Worm (Caenorhabditis elegans) whole organism, late embryonic: ENCODE results near the gene nhr-281.
A peak's percentile ranks its signal among the peaks of the same experiment; 100 is the strongest.

Experiments
- C08G9.2 ChIP-seq: sonication (generic microtip); optimal IDR thresholded peaks from 2 replicates; lab custom pipeline; 2016; ENCODE audit warnings: mild to moderate bottlenecking, missing genetic modification characterization, moderate library complexity, missing compliant biosample characterization
- C38D4.7 ChIP-seq: fragments of 200-800 bp; sonication (Bioruptor generic); optimal IDR thresholded peaks from 2 replicates; lab custom pipeline; 2018; ENCODE audit warnings: mild to moderate bottlenecking, missing genetic modification characterization, moderate library complexity, missing compliant biosample characterization
- K02D7.2 ChIP-seq: sonication (generic microtip); optimal IDR thresholded peaks from 2 replicates; lab custom pipeline; 2017; ENCODE audit warnings: mild to moderate bottlenecking, missing genetic modification characterization, missing compliant biosample characterization
- T23F11.4 ChIP-seq: fragments of 200-800 bp; sonication (Bioruptor generic); optimal IDR thresholded peaks from 2 replicates; lab custom pipeline; 2018; ENCODE audit warnings: mild to moderate bottlenecking, missing genetic modification characterization, missing compliant biosample characterization
- Y22D7AL.16 ChIP-seq: sonication (generic microtip); optimal IDR thresholded peaks from 2 replicates; lab custom pipeline; 2016; ENCODE audit warnings: missing genetic modification characterization, missing compliant biosample characterization
- ceh-14 ChIP-seq: sonication (generic microtip); optimal IDR thresholded peaks from 2 replicates; lab custom pipeline; 2016; ENCODE audit warnings: missing genotype, missing genetic modification characterization, missing compliant biosample characterization
- ceh-18 ChIP-seq: sonication (generic microtip); optimal IDR thresholded peaks from 2 replicates; lab custom pipeline; 2016; ENCODE audit warnings: missing genetic modification characterization, missing compliant biosample characterization
- ceh-19 ChIP-seq: fragments of 200-800 bp; sonication (Bioruptor generic); optimal IDR thresholded peaks from 2 replicates; lab custom pipeline; 2018; ENCODE audit warnings: mild to moderate bottlenecking, missing genetic modification characterization, missing compliant biosample characterization
- ceh-2 ChIP-seq: sonication (generic microtip); optimal IDR thresholded peaks from 2 replicates; lab custom pipeline; 2016; ENCODE audit warnings: missing genotype, missing genetic modification characterization, missing compliant biosample characterization
- ceh-22 ChIP-seq: sonication (generic microtip); optimal IDR thresholded peaks from 2 replicates; lab custom pipeline; 2017; ENCODE audit warnings: missing biosample characterization, missing genetic modification characterization
- ceh-30 ChIP-seq: fragments of 150-350 bp; optimal IDR thresholded peaks from 2 replicates; lab custom pipeline; 2014; ENCODE audit warnings: missing biosample characterization, missing genetic modification characterization
- ceh-31 ChIP-seq: sonication (generic microtip); optimal IDR thresholded peaks from 2 replicates; lab custom pipeline; 2016; ENCODE audit warnings: missing genetic modification characterization, missing compliant biosample characterization
- ceh-48 ChIP-seq: sonication (generic microtip); optimal IDR thresholded peaks from 2 replicates; lab custom pipeline; 2016; ENCODE audit warnings: missing genetic modification characterization, inconsistent platforms, missing compliant biosample characterization
- ceh-6 ChIP-seq: fragments of 200-800 bp; sonication (Bioruptor generic); optimal IDR thresholded peaks from 2 replicates; lab custom pipeline; 2018; ENCODE audit warnings: mild to moderate bottlenecking, missing genetic modification characterization, missing compliant biosample characterization
- ceh-9 ChIP-seq: sonication (generic microtip); optimal IDR thresholded peaks from 2 replicates; lab custom pipeline; 2016; ENCODE audit warnings: mild to moderate bottlenecking, missing genetic modification characterization, inconsistent platforms, missing compliant biosample characterization
- elt-2 ChIP-seq: sonication (generic microtip); optimal IDR thresholded peaks from 2 replicates; lab custom pipeline; 2016; ENCODE audit warnings: missing genetic modification reagents, missing genetic modification characterization, missing compliant biosample characterization
- elt-4 ChIP-seq: sonication (generic microtip); optimal IDR thresholded peaks from 2 replicates; lab custom pipeline; 2016; ENCODE audit warnings: missing genetic modification characterization, missing compliant biosample characterization
- eyg-1 ChIP-seq: sonication (generic microtip); optimal IDR thresholded peaks from 2 replicates; lab custom pipeline; 2016; ENCODE audit warnings: missing genotype, missing genetic modification characterization, missing compliant biosample characterization
- fax-1 ChIP-seq: sonication (generic microtip); optimal IDR thresholded peaks from 2 replicates; lab custom pipeline; 2016; ENCODE audit warnings: missing genotype, missing genetic modification characterization, missing compliant biosample characterization
- gmeb-2 ChIP-seq: sonication (generic microtip); optimal IDR thresholded peaks from 2 replicates; lab custom pipeline; 2016; ENCODE audit warnings: missing genetic modification characterization, inconsistent platforms, missing compliant biosample characterization
- hlh-15 ChIP-seq: sonication (generic microtip); optimal IDR thresholded peaks from 2 replicates; lab custom pipeline; 2016; ENCODE audit warnings: missing genetic modification characterization, missing compliant biosample characterization
- hlh-30 ChIP-seq: sonication (generic microtip); optimal IDR thresholded peaks from 2 replicates; lab custom pipeline; 2017; ENCODE audit warnings: antibody characterized with exemption, missing genetic modification characterization, missing compliant biosample characterization; ENCODE audit not compliant: insufficient read depth
- hlh-8 ChIP-seq: sonication (generic microtip); optimal IDR thresholded peaks from 2 replicates; lab custom pipeline; 2016; ENCODE audit warnings: missing genotype, missing genetic modification characterization, missing compliant biosample characterization
- lim-6 ChIP-seq: sonication (generic microtip); optimal IDR thresholded peaks from 2 replicates; lab custom pipeline; 2016; ENCODE audit warnings: missing genetic modification characterization, missing compliant biosample characterization
- lin-11 ChIP-seq: fragments of 200-800 bp; sonication (Bioruptor generic); optimal IDR thresholded peaks from 2 replicates; lab custom pipeline; 2018; ENCODE audit warnings: mild to moderate bottlenecking, missing genetic modification characterization, missing compliant biosample characterization
- mec-3 ChIP-seq: sonication (generic microtip); optimal IDR thresholded peaks from 2 replicates; lab custom pipeline; 2016; ENCODE audit warnings: borderline replicate concordance, missing genetic modification characterization, missing compliant biosample characterization
- nfya-1 ChIP-seq: sonication (generic microtip); optimal IDR thresholded peaks from 2 replicates; lab custom pipeline; 2017; ENCODE audit warnings: missing genetic modification characterization, mild to moderate bottlenecking, missing compliant biosample characterization, antibody characterized with exemption, moderate library complexity
- npax-4 ChIP-seq: sonication (generic microtip); optimal IDR thresholded peaks from 2 replicates; lab custom pipeline; 2016; ENCODE audit warnings: missing genetic modification characterization, missing compliant biosample characterization
- odd-2 ChIP-seq: sonication (generic microtip); optimal IDR thresholded peaks from 2 replicates; lab custom pipeline; 2017; ENCODE audit warnings: antibody characterized with exemption, mild to moderate bottlenecking, missing genetic modification characterization, missing compliant biosample characterization
- pag-3 ChIP-seq: sonication (generic microtip); optimal IDR thresholded peaks from 2 replicates; lab custom pipeline; 2016; ENCODE audit warnings: missing compliant biosample characterization, missing genetic modification characterization, borderline replicate concordance
- pat-9 ChIP-seq: fragments of 200-800 bp; sonication (Bioruptor generic); optimal IDR thresholded peaks from 2 replicates; lab custom pipeline; 2018; ENCODE audit warnings: mild to moderate bottlenecking, missing genetic modification characterization, moderate library complexity, missing compliant biosample characterization
- pax-1 ChIP-seq: fragments of 150-350 bp; optimal IDR thresholded peaks from 2 replicates; lab custom pipeline; 2014; ENCODE audit warnings: missing biosample characterization, missing genetic modification characterization
- pha-2 ChIP-seq: sonication (generic microtip); optimal IDR thresholded peaks from 2 replicates; lab custom pipeline; 2017; ENCODE audit warnings: mild to moderate bottlenecking, missing genetic modification characterization, missing compliant biosample characterization
- pha-4 ChIP-seq: fragments of 150-350 bp; optimal IDR thresholded peaks from 2 replicates; lab custom pipeline; 2018; ENCODE audit warnings: missing biosample characterization, missing genetic modification reagents, missing genetic modification characterization
- pqm-1 ChIP-seq: sonication (generic microtip); optimal IDR thresholded peaks from 2 replicates; lab custom pipeline; 2016; ENCODE audit warnings: missing genetic modification characterization, missing compliant biosample characterization
- pros-1 ChIP-seq: fragments of 150-350 bp; optimal IDR thresholded peaks from 2 replicates; lab custom pipeline; 2014; ENCODE audit warnings: missing biosample characterization, missing genetic modification reagents, missing genetic modification characterization
- ref-2 ChIP-seq: sonication (generic microtip); optimal IDR thresholded peaks from 2 replicates; lab custom pipeline; 2016; ENCODE audit warnings: missing genetic modification characterization, missing compliant biosample characterization
- rnt-1 ChIP-seq: sonication (generic microtip); optimal IDR thresholded peaks from 2 replicates; lab custom pipeline; 2016; ENCODE audit warnings: missing genetic modification characterization, missing compliant biosample characterization
- sdc-2 ChIP-seq: sonication (generic microtip); optimal IDR thresholded peaks from 2 replicates; lab custom pipeline; 2016; ENCODE audit warnings: missing genotype, missing genetic modification characterization, missing compliant biosample characterization
- sox-2 ChIP-seq: fragments of 200-800 bp; sonication (Bioruptor generic); IDR thresholded peaks from 2 replicates; pipeline ENCODE4 v1.3.6; 2022; ENCODE audit warnings: missing genetic modification reagents, missing genetic modification characterization, missing compliant biosample characterization
- sox-4 ChIP-seq: sonication (generic microtip); optimal IDR thresholded peaks from 2 replicates; lab custom pipeline; 2017; ENCODE audit warnings: mild to moderate bottlenecking, missing genetic modification characterization, inconsistent platforms, missing compliant biosample characterization
- tbx-2 ChIP-seq: sonication (generic microtip); optimal IDR thresholded peaks from 2 replicates; lab custom pipeline; 2016; ENCODE audit warnings: missing genetic modification characterization, missing compliant biosample characterization
- tbx-7 ChIP-seq: sonication (generic microtip); optimal IDR thresholded peaks from 2 replicates; lab custom pipeline; 2016; ENCODE audit warnings: missing genotype, missing genetic modification characterization, missing compliant biosample characterization
- ttx-3 ChIP-seq: sonication (generic microtip); optimal IDR thresholded peaks from 2 replicates; lab custom pipeline; 2016; ENCODE audit warnings: missing genetic modification reagents, missing genetic modification characterization, missing compliant biosample characterization
- unc-3 ChIP-seq, 2 experiments: fragments of 200-800 bp in 1 of 2; sonication (Bioruptor generic) in 1 of 2; sonication (generic microtip) in 1 of 2; conservative IDR thresholded peaks in 1 of 2; optimal IDR thresholded peaks in 1 of 2; 2 replicates each; pipeline versions ENCODE4 v1.3.6 to Lab custom; 2016 to 2022; ENCODE audit warnings: missing compliant biosample characterization in 2 of 2, missing genetic modification characterization in 2 of 2, missing genetic modification reagents in 1 of 2
- unc-42 ChIP-seq: sonication (generic microtip); optimal IDR thresholded peaks from 2 replicates; lab custom pipeline; 2016; ENCODE audit warnings: missing genotype, missing genetic modification characterization, missing compliant biosample characterization
- unc-55 ChIP-seq: sonication (generic microtip); optimal IDR thresholded peaks from 2 replicates; lab custom pipeline; 2017; ENCODE audit warnings: missing biosample characterization, missing genetic modification reagents, missing genetic modification characterization
- unc-86 ChIP-seq: sonication (generic microtip); optimal IDR thresholded peaks from 2 replicates; lab custom pipeline; 2016; ENCODE audit warnings: missing genetic modification characterization, missing compliant biosample characterization
- zip-5 ChIP-seq: sonication (generic microtip); optimal IDR thresholded peaks from 2 replicates; lab custom pipeline; 2016; ENCODE audit warnings: missing genetic modification characterization, missing compliant biosample characterization

The nhr-281 gene

ce11 chrX:14063830-14064229 is 49.4 kb downstream of the nhr-281 start (continued):
- TF ChIP-seq pax-1 (tag; lab: Kevin White, UChicago) (no peak), ceh-19 (peak; percentile 94), tbx-7 (tag; lab: Kevin White, UChicago) (peak; percentile 67), hlh-8 (peak; percentile 81), ceh-22 (tag; lab: Kevin White, UChicago) (no peak), pag-3 (tag; lab: Kevin White, UChicago) (peak; percentile 89), ceh-18 (peak; percentile 94), gmeb-2 (tag; lab: Kevin White, UChicago) (peak; percentile 89), rnt-1 (tag; lab: Kevin White, UChicago) (peak; percentile 96), hlh-15 (tag; lab: Kevin White, UChicago) (peak; percentile 78), sox-2 (GFP tag; lab: Robert Waterston, UW) (peak; percentile 94), ceh-30 (tag; lab: Kevin White, UChicago) (peak; percentile 57), sox-4 (tag; lab: Kevin White, UChicago) (peak; percentile 90), eyg-1 (tag; lab: Kevin White, UChicago) (peak; percentile 92), unc-86 (tag; lab: Kevin White, UChicago) (peak; percentile 90), ceh-6 (GFP tag; lab: Kevin White, UChicago) (peak; percentile 91), K02D7.2 (tag; lab: Kevin White, UChicago) (peak; percentile 87), lim-6 (tag; lab: Kevin White, UChicago) (peak; percentile 88), sdc-2 (tag; lab: Kevin White, UChicago) (peak; percentile 91), mec-3 (tag; lab: Kevin White, UChicago) (peak; percentile 40), unc-3 (GFP tag; conservative IDR thresholded peaks at IDR 0.05; lab: Robert Waterston, UW) (peak; percentile 94), unc-3 (tag; optimal IDR thresholded peaks at IDR 0.05; lab: Kevin White, UChicago) (peak; percentile 91), pha-4 (tag; lab: Kevin White, UChicago) (no peak), ceh-48 (peak; percentile 85), Y22D7AL.16 (peak; percentile 88), pat-9 (tag; lab: Kevin White, UChicago) (peak; percentile 95), ceh-31 (tag; lab: Kevin White, UChicago) (peak; percentile 89), hlh-30 (peak; percentile 81), C38D4.7 (peak; percentile 90), ceh-14 (tag; lab: Kevin White, UChicago) (peak; percentile 90), nfya-1 (tag; lab: Kevin White, UChicago) (peak; percentile 81), ttx-3 (tag; lab: Kevin White, UChicago) (peak; percentile 91), T23F11.4 (peak; percentile 87), unc-42 (tag; lab: Kevin White, UChicago) (peak; percentile 73), C08G9.2 (tag; lab: Kevin White, UChicago) (peak; percentile 84), lin-11 (peak; percentile 91), ref-2 (tag; lab: Kevin White, UChicago) (peak; percentile 93), odd-2 (tag; lab: Kevin White, UChicago) (peak; percentile 65), elt-4 (no peak), ceh-2 (peak; percentile 82), zip-5 (tag; lab: Kevin White, UChicago) (peak; percentile 80), pha-2 (peak; percentile 93), pros-1 (tag; lab: Kevin White, UChicago) (peak; percentile 50), unc-55 (GFP tag; lab: Kevin White, UChicago) (peak; percentile 29), pqm-1 (tag; lab: Kevin White, UChicago) (peak; percentile 90), ceh-9 (tag; lab: Kevin White, UChicago) (peak; percentile 94), elt-2 (peak; percentile 98), fax-1 (tag; lab: Kevin White, UChicago) (peak; percentile 90), tbx-2 (peak; percentile 92), npax-4 (peak; percentile 87)
